Fruit fly (Drosophila melanogaster) whole organism, adult: ENCODE data around the gene Ppcs.
A peak's percentile ranks its signal among the peaks of the same experiment; 100 is the strongest.

Source experiments
- CG11617 ChIP-seq: fragments of 200-800 bp; sonication (Bioruptor generic); optimal IDR thresholded peaks from 2 replicates; lab custom pipeline; 2017; ENCODE audit warnings: mild to moderate bottlenecking, missing biosample characterization, missing genetic modification reagents, missing genetic modification characterization
- CG12768 ChIP-seq: fragments of 200-800 bp; sonication (Bioruptor generic); optimal IDR thresholded peaks from 2 replicates; lab custom pipeline; 2017; ENCODE audit warnings: missing biosample characterization, missing genetic modification characterization, mild to moderate bottlenecking, moderate library complexity, missing genetic modification reagents
- CG14711 ChIP-seq: fragments of 200-800 bp; sonication (Bioruptor generic); optimal IDR thresholded peaks from 2 replicates; lab custom pipeline; 2018; ENCODE audit warnings: missing biosample characterization, mild to moderate bottlenecking, missing genetic modification characterization, moderate library complexity
- CG1620 ChIP-seq: fragments of 200-800 bp; sonication (Bioruptor generic); optimal IDR thresholded peaks from 2 replicates; lab custom pipeline; 2016; ENCODE audit warnings: missing biosample characterization, missing genetic modification characterization
- CG33017 ChIP-seq: fragments of 200-800 bp; sonication (Bioruptor generic); optimal IDR thresholded peaks from 2 replicates; lab custom pipeline; 2018; ENCODE audit warnings: missing biosample characterization, mild to moderate bottlenecking, missing genetic modification characterization, moderate library complexity
- CG5204 ChIP-seq: fragments of 200-800 bp; sonication (Bioruptor generic); optimal IDR thresholded peaks from 2 replicates; lab custom pipeline; 2016; ENCODE audit warnings: missing biosample characterization, missing genetic modification characterization
- CG7045 ChIP-seq: fragments of 200-800 bp; sonication (Bioruptor generic); optimal IDR thresholded peaks from 2 replicates; lab custom pipeline; 2017; ENCODE audit warnings: missing biosample characterization, mild to moderate bottlenecking, missing genetic modification characterization
- CG7101 ChIP-seq: fragments of 200-800 bp; sonication (Bioruptor generic); optimal IDR thresholded peaks from 2 replicates; lab custom pipeline; 2018; ENCODE audit warnings: missing biosample characterization, mild to moderate bottlenecking, missing genetic modification characterization, moderate library complexity
- Clk ChIP-seq: fragments of 200-800 bp; sonication (Bioruptor generic); optimal IDR thresholded peaks from 2 replicates; lab custom pipeline; 2017; ENCODE audit warnings: missing biosample characterization, missing genetic modification characterization
- Crg-1 ChIP-seq: fragments of 200-800 bp; sonication (Bioruptor generic); optimal IDR thresholded peaks from 2 replicates; lab custom pipeline; 2016; ENCODE audit warnings: missing biosample characterization, missing genetic modification characterization
- Hr96 ChIP-seq: fragments of 200-800 bp; sonication (Bioruptor generic); optimal IDR thresholded peaks from 2 replicates; lab custom pipeline; 2016; ENCODE audit warnings: missing biosample characterization, missing genetic modification characterization
- Mnt ChIP-seq: fragments of 200-800 bp; sonication (Bioruptor generic); optimal IDR thresholded peaks from 2 replicates; lab custom pipeline; 2016; ENCODE audit warnings: missing biosample characterization, mild to moderate bottlenecking, missing genetic modification characterization
- bab1 ChIP-seq: fragments of 200-800 bp; sonication (Bioruptor generic); optimal IDR thresholded peaks from 3 replicates; lab custom pipeline; 2019; ENCODE audit warnings: missing biosample characterization, mild to moderate bottlenecking, missing genetic modification characterization, moderate library complexity
- cic ChIP-seq: fragments of 200-800 bp; sonication (Bioruptor generic); optimal IDR thresholded peaks from 2 replicates; lab custom pipeline; 2017; ENCODE audit warnings: missing biosample characterization, mild to moderate bottlenecking, missing genetic modification characterization, moderate library complexity
- cnc ChIP-seq, 2 experiments: fragments of >200 bp; optimal IDR thresholded peaks; 2 replicates each; lab custom pipeline; 2017
- kay ChIP-seq: fragments of 200-800 bp; sonication (Bioruptor generic); peaks from one replicate; lab custom pipeline; 2016; ENCODE audit warnings: missing biosample characterization, missing genetic modification characterization, borderline replicate concordance
- ovo ChIP-seq: fragments of 200-800 bp; sonication (Bioruptor generic); optimal IDR thresholded peaks from 2 replicates; lab custom pipeline; 2016; ENCODE audit warnings: missing biosample characterization, missing genetic modification characterization
- pad ChIP-seq: fragments of 200-800 bp; sonication (Bioruptor generic); optimal IDR thresholded peaks from 3 replicates; lab custom pipeline; 2017; ENCODE audit warnings: missing biosample characterization, missing genetic modification characterization, mild to moderate bottlenecking, moderate library complexity, missing genetic modification reagents
- tj ChIP-seq: fragments of 200-800 bp; sonication (Bioruptor generic); optimal IDR thresholded peaks from 3 replicates; lab custom pipeline; 2017; ENCODE audit warnings: missing biosample characterization, mild to moderate bottlenecking, missing genetic modification characterization, moderate library complexity
- toe ChIP-seq: fragments of 200-800 bp; sonication (Bioruptor generic); optimal IDR thresholded peaks from 2 replicates; lab custom pipeline; 2016; ENCODE audit warnings: missing biosample characterization, missing genetic modification characterization

Gene Ppcs

DNA sequence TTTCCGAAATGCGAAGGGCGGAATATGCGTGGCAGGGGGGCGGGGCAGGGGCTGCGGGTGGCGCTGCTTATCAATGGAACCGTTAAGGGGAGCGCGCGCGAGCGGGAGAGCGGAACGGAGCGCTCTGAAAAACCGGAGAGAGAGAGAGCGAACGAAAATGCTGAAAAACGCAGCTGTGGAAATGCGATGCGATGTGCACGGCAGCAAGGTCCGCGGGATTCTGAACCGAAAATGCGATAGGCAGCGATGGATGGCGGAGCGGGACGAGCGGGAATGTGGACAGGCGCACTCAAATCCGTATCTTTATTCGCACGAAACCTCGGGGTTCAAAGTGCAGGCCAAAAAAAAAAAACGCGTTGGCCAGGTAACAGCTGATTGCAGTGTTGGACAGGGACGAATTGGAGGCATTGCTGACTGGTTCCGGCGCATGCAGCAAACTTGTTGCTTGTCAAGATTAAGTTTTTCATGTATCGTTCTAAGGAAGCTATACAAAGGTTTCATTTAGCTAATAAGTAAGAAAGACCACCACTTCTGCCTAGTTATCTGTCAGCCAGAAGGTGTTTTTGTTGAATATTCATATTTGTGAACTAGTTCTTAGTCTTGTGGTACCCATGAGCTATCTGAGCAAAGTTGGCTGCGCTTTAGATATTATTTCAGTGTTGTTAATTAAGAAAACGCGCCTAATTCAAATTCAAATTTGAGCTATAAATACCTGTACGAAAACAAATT lies at the start of gene Ppcs:
Ppcs (minus strand) TSS at position 400 of the 729 bp plus-strand sequence.
- TF ChIP-seq CG1620 (GFP tag; lab: Kevin White, UChicago) (peak; percentile 87), Mnt (peak; percentile 91), Clk (GFP tag; lab: Kevin White, UChicago) (peak; percentile 84), kay (GFP tag; lab: Kevin White, UChicago) (peak; percentile 60), CG33017 (tag; lab: Kevin White, UChicago) (peak; percentile 35), ovo (peak; percentile 89), cnc (optimal IDR thresholded peaks at IDR 0.05; lab: Kevin White, UChicago) (no peak), tj (peak; percentile 74), CG12768 (GFP tag; lab: Kevin White, UChicago) (peak; percentile 94), Crg-1 (GFP tag; lab: Kevin White, UChicago) (peak; percentile 95), CG14711 (peak; percentile 75), CG7101 (tag; lab: Kevin White, UChicago) (peak; percentile 78), CG7045 (GFP tag; lab: Kevin White, UChicago) (peak; percentile 73), toe (GFP tag; lab: Kevin White, UChicago) (peak; percentile 89), pad (GFP tag; lab: Kevin White, UChicago) (peak; percentile 81), Hr96 (GFP tag; lab: Kevin White, UChicago) (peak; percentile 93), cic (GFP tag; lab: Kevin White, UChicago) (peak; percentile 90), bab1 (GFP tag; lab: Kevin White, UChicago) (peak; percentile 83), CG5204 (GFP tag; lab: Kevin White, UChicago) (peak; percentile 90), CG11617 (GFP tag; lab: Kevin White, UChicago) (peak; percentile 90)

dm6 chr3R:19190020-19190419 lies 42.3 kb upstream of the Ppcs start:
- TF ChIP-seq CG33017 (tag; lab: Kevin White, UChicago) (no peak), cnc (optimal IDR thresholded peaks at IDR 0.05; lab: Kevin White, UChicago) (no peak), CG7101 (tag; lab: Kevin White, UChicago) (no peak), tj (no peak), Crg-1 (GFP tag; lab: Kevin White, UChicago) (no peak), CG12768 (GFP tag; lab: Kevin White, UChicago) (no peak), Hr96 (GFP tag; lab: Kevin White, UChicago) (no peak), ovo (no peak), CG11617 (GFP tag; lab: Kevin White, UChicago) (no peak), CG1620 (GFP tag; lab: Kevin White, UChicago) (no peak), kay (GFP tag; lab: Kevin White, UChicago) (no peak), cic (GFP tag; lab: Kevin White, UChicago) (no peak), CG7045 (GFP tag; lab: Kevin White, UChicago) (no peak), Mnt (no peak), Clk (GFP tag; lab: Kevin White, UChicago) (no peak), CG5204 (GFP tag; lab: Kevin White, UChicago) (no peak), bab1 (GFP tag; lab: Kevin White, UChicago) (no peak)

DNA sequence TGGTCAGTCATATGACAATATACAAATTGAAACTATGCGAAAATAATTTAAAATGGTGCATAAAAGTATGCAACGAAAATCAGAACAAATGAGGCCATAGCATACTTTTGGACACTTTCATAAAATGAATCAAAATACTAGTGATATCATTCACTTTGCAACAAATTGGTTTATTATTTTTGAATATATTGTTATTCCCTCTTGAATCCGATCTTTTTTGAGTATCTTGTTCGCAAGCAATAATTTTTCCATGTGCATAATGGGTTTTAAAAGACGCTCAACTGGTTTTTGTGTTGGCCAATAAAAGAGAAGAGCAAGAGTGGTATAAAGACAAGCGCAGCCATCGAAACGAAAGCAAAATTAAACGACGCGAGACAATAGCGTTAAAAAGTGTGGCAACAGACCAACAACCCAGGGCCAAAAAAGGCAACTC lies 40.0 kb upstream of the Ppcs start:
- TF ChIP-seq tj (no peak), CG12768 (GFP tag; lab: Kevin White, UChicago) (no peak), CG1620 (GFP tag; lab: Kevin White, UChicago) (no peak), CG11617 (GFP tag; lab: Kevin White, UChicago) (no peak), CG7045 (GFP tag; lab: Kevin White, UChicago) (no peak), cnc (optimal IDR thresholded peaks at IDR 0.05; lab: Kevin White, UChicago) (no peak), pad (GFP tag; lab: Kevin White, UChicago) (no peak), toe (GFP tag; lab: Kevin White, UChicago) (no peak), cic (GFP tag; lab: Kevin White, UChicago) (no peak), CG7101 (tag; lab: Kevin White, UChicago) (no peak), CG14711 (no peak), kay (GFP tag; lab: Kevin White, UChicago) (no peak), Clk (GFP tag; lab: Kevin White, UChicago) (no peak), bab1 (GFP tag; lab: Kevin White, UChicago) (no peak), CG5204 (GFP tag; lab: Kevin White, UChicago) (no peak), Hr96 (GFP tag; lab: Kevin White, UChicago) (no peak), CG33017 (tag; lab: Kevin White, UChicago) (no peak)

DNA sequence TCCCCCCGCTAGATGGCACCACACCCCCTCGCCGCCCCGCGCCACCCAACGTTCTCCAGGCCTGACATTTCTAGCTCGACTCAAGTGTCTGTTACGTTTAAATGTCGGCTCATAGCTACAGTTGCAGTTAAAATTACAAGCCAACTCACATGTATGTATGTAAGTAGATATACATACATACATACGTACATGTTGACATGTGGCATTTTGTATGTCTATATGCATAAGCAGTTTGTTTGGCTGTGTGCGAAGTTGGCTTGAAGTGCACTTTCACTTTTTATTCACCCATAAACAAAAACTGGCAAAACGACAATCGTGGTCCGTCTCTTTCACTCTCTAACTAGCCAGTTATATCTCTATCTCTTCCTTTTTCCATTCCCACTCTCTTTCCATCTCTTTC lies 35.1 kb upstream of the Ppcs start:
- no peak for TF ChIP-seq CG7045 (GFP tag; lab: Kevin White, UChicago)
- TF ChIP-seq cic (GFP tag; lab: Kevin White, UChicago) = no peak
- TF ChIP-seq toe (GFP tag; lab: Kevin White, UChicago) = no peak
- no peak for TF ChIP-seq ovo
- TF ChIP-seq CG11617 (GFP tag; lab: Kevin White, UChicago) = no peak
- TF ChIP-seq Crg-1 (GFP tag; lab: Kevin White, UChicago) = no peak
- TF ChIP-seq CG12768 (GFP tag; lab: Kevin White, UChicago) = no peak
- TF ChIP-seq Mnt = no peak
- TF ChIP-seq tj = no peak
- TF ChIP-seq CG14711 = no peak
- TF ChIP-seq CG33017 (tag; lab: Kevin White, UChicago) = no peak
- TF ChIP-seq bab1 (GFP tag; lab: Kevin White, UChicago) = no peak

- TF ChIP-seq CG12768 (GFP tag; lab: Kevin White, UChicago) = no peak
- peak; percentile 18 for TF ChIP-seq CG5204 (GFP tag; lab: Kevin White, UChicago)
- no peak for TF ChIP-seq Clk (GFP tag; lab: Kevin White, UChicago)
- TF ChIP-seq CG33017 (tag; lab: Kevin White, UChicago) = no peak
- TF ChIP-seq Mnt = no peak
Observed at dm6 chr3R:19181214-19181613, 33.5 kb upstream of the Ppcs start.
